Worm (Caenorhabditis elegans) whole organism, L1 larva: ENCODE results near the gene ZK673.5.

ENCODE experiments used
- C04F5.9 ChIP-seq: sonication (generic microtip); optimal IDR thresholded peaks from 2 replicates; lab custom pipeline; 2016; ENCODE audit warnings: missing genetic modification characterization, missing compliant biosample characterization
- C16A3.4 ChIP-seq: fragments of 150-350 bp; optimal IDR thresholded peaks from 2 replicates; lab custom pipeline; 2014; ENCODE audit warnings: missing biosample characterization, missing genetic modification characterization
- F16B12.6 ChIP-seq: fragments of 150-350 bp; optimal IDR thresholded peaks from 2 replicates; lab custom pipeline; 2014; ENCODE audit warnings: missing biosample characterization, missing genetic modification characterization
- Y116A8C.19 ChIP-seq: sonication (generic microtip); optimal IDR thresholded peaks from 2 replicates; lab custom pipeline; 2016; ENCODE audit warnings: missing compliant biosample characterization, missing genetic modification characterization, borderline replicate concordance
- aly-2 ChIP-seq: fragments of 150-350 bp; optimal IDR thresholded peaks from 2 replicates; lab custom pipeline; 2014; ENCODE audit warnings: missing biosample characterization, missing genetic modification characterization
- ama-1 ChIP-seq: fragments of 150-350 bp; optimal IDR thresholded peaks from 2 replicates; lab custom pipeline; 2014
- ceh-63 ChIP-seq: fragments of 200-800 bp; sonication (Bioruptor generic); optimal IDR thresholded peaks from 2 replicates; lab custom pipeline; 2018; ENCODE audit warnings: mild to moderate bottlenecking, missing genetic modification characterization, missing compliant biosample characterization
- ceh-82 ChIP-seq, 3 experiments: fragments of 150-350 bp in 1 of 3; sonication (generic microtip) in 2 of 3; optimal IDR thresholded peaks; 2 replicates each; lab custom pipeline; 2014 to 2017; ENCODE audit warnings: missing biosample characterization in 3 of 3, missing genetic modification characterization in 3 of 3
- ceh-88 ChIP-seq: fragments of 200-800 bp; sonication (Bioruptor generic); IDR thresholded peaks from 2 replicates; pipeline ENCODE4 v1.3.6; 2022; ENCODE audit warnings: missing genetic modification characterization, missing compliant biosample characterization
- ceh-90 ChIP-seq: sonication (generic microtip); optimal IDR thresholded peaks from 2 replicates; lab custom pipeline; 2016; ENCODE audit warnings: missing genetic modification characterization, missing compliant biosample characterization
- efl-1 ChIP-seq, 4 experiments: fragments of 150-350 bp; optimal IDR thresholded peaks in 3 of 4; peaks in 1 of 4; 1 replicate in 1 of 4; 2 replicates in 3 of 4; lab custom pipeline; 2014; ENCODE audit warnings: missing biosample characterization in 2 of 4, missing genetic modification characterization in 2 of 4, missing genetic modification reagents in 2 of 4
- efl-3 ChIP-seq: fragments of 200-800 bp; sonication (Bioruptor generic); optimal IDR thresholded peaks from 2 replicates; lab custom pipeline; 2018; ENCODE audit warnings: mild to moderate bottlenecking, missing genetic modification characterization, missing compliant biosample characterization
- egl-13 ChIP-seq: sonication (generic microtip); optimal IDR thresholded peaks from 2 replicates; lab custom pipeline; 2016; ENCODE audit warnings: missing genotype, missing genetic modification reagents, missing genetic modification characterization, missing compliant biosample characterization
- elt-2 ChIP-seq: sonication (generic microtip); optimal IDR thresholded peaks from 2 replicates; lab custom pipeline; 2016; ENCODE audit warnings: missing genetic modification characterization, mild to moderate bottlenecking, inconsistent platforms, missing compliant biosample characterization, missing genetic modification reagents
- ets-5 ChIP-seq: fragments of 200-800 bp; sonication (Bioruptor generic); IDR thresholded peaks from 2 replicates; pipeline ENCODE4 v1.3.6; 2022; ENCODE audit warnings: missing genetic modification characterization, missing compliant biosample characterization
- fkh-10 ChIP-seq: sonication (generic microtip); optimal IDR thresholded peaks from 2 replicates; lab custom pipeline; 2017; ENCODE audit warnings: missing biosample characterization, missing genetic modification reagents, missing genetic modification characterization
- fos-1 ChIP-seq: fragments of 150-350 bp; optimal IDR thresholded peaks from 2 replicates; lab custom pipeline; 2014; ENCODE audit warnings: missing biosample characterization, missing genetic modification characterization
- grh-1 ChIP-seq: fragments of 200-800 bp; sonication (Bioruptor generic); IDR thresholded peaks from 2 replicates; pipeline ENCODE4 v1.3.6; 2022; ENCODE audit warnings: missing genetic modification reagents, missing genetic modification characterization, missing compliant biosample characterization
- hlh-17 ChIP-seq: fragments of 200-800 bp; sonication (Bioruptor generic); optimal IDR thresholded peaks from 2 replicates; lab custom pipeline; 2018; ENCODE audit warnings: missing genetic modification characterization, mild to moderate bottlenecking, missing compliant biosample characterization, moderate library complexity, borderline replicate concordance
- isw-1 ChIP-seq: fragments of 200-800 bp; sonication (Bioruptor generic); IDR thresholded peaks from 2 replicates; pipeline ENCODE4 v1.3.6; 2022; ENCODE audit warnings: missing genetic modification characterization, missing compliant biosample characterization
- jun-1 ChIP-seq: fragments of 150-350 bp; optimal IDR thresholded peaks from 2 replicates; lab custom pipeline; 2014; ENCODE audit warnings: missing biosample characterization, missing genetic modification reagents, missing genetic modification characterization
- lin-13 ChIP-seq: fragments of 150-350 bp; optimal IDR thresholded peaks from 2 replicates; lab custom pipeline; 2014; ENCODE audit warnings: missing biosample characterization, missing genetic modification reagents, missing genetic modification characterization
- lin-14 ChIP-seq: fragments of 200-800 bp; sonication (Bioruptor generic); optimal IDR thresholded peaks from 2 replicates; lab custom pipeline; 2018; ENCODE audit warnings: mild to moderate bottlenecking, missing genetic modification characterization, moderate library complexity, missing compliant biosample characterization
- lin-15B ChIP-seq: fragments of 150-350 bp; sonication (generic microtip); optimal IDR thresholded peaks from 3 replicates; lab custom pipeline; 2014; ENCODE audit warnings: missing biosample characterization, missing genetic modification characterization
- lin-35 ChIP-seq, 2 experiments: fragments of 150-350 bp; optimal IDR thresholded peaks; 2 replicates each; lab custom pipeline; 2014; ENCODE audit warnings: missing biosample characterization in 2 of 2, missing genetic modification characterization in 2 of 2, missing genetic modification reagents in 2 of 2
- lin-39 ChIP-seq: fragments of 150-350 bp; optimal IDR thresholded peaks from 2 replicates; lab custom pipeline; 2014; ENCODE audit warnings: missing biosample characterization, missing genetic modification reagents, missing genetic modification characterization
- mab-9 ChIP-seq: fragments of 200-800 bp; sonication (Bioruptor generic); IDR thresholded peaks from 2 replicates; pipeline ENCODE4 v1.3.6; 2022; ENCODE audit warnings: missing genetic modification reagents, missing genetic modification characterization, missing compliant biosample characterization
- mef-2 ChIP-seq: fragments of 150-350 bp; optimal IDR thresholded peaks from 2 replicates; lab custom pipeline; 2014; ENCODE audit warnings: missing biosample characterization, missing genetic modification characterization
- mep-1 ChIP-seq: fragments of 150-350 bp; optimal IDR thresholded peaks from 2 replicates; lab custom pipeline; 2014; ENCODE audit warnings: missing biosample characterization, missing genetic modification characterization
- nhr-11 ChIP-seq: fragments of 150-350 bp; optimal IDR thresholded peaks from 2 replicates; lab custom pipeline; 2014; ENCODE audit warnings: missing biosample characterization, missing genetic modification characterization
- nhr-19 ChIP-seq: fragments of 200-800 bp; sonication (Bioruptor generic); conservative IDR thresholded peaks from 2 replicates; pipeline ENCODE4 v1.3.6; 2022; ENCODE audit warnings: missing genetic modification characterization, missing compliant biosample characterization
- nhr-20 ChIP-seq: sonication (generic microtip); optimal IDR thresholded peaks from 2 replicates; lab custom pipeline; 2016; ENCODE audit warnings: mild to moderate bottlenecking, missing genetic modification characterization, missing compliant biosample characterization
- nhr-237 ChIP-seq: fragments of 150-350 bp; optimal IDR thresholded peaks from 2 replicates; lab custom pipeline; 2014; ENCODE audit warnings: missing biosample characterization, missing genetic modification characterization
- nhr-28 ChIP-seq: fragments of 150-350 bp; optimal IDR thresholded peaks from 2 replicates; lab custom pipeline; 2014; ENCODE audit warnings: missing biosample characterization, missing genetic modification characterization
- nhr-71 ChIP-seq: sonication (generic microtip); optimal IDR thresholded peaks from 2 replicates; lab custom pipeline; 2016; ENCODE audit warnings: mild to moderate bottlenecking, missing genetic modification characterization, moderate library complexity, missing compliant biosample characterization
- nhr-76 ChIP-seq: sonication (generic microtip); optimal IDR thresholded peaks from 2 replicates; lab custom pipeline; 2017; ENCODE audit warnings: missing biosample characterization, missing genetic modification characterization
- nhr-77 ChIP-seq: fragments of 150-350 bp; optimal IDR thresholded peaks from 2 replicates; lab custom pipeline; 2014; ENCODE audit warnings: missing biosample characterization, missing genetic modification characterization
- pqm-1 ChIP-seq: sonication (generic microtip); optimal IDR thresholded peaks from 3 replicates; lab custom pipeline; 2017; ENCODE audit warnings: missing biosample characterization, missing genetic modification characterization
- rnt-1 ChIP-seq: sonication (generic microtip); optimal IDR thresholded peaks from 2 replicates; lab custom pipeline; 2016; ENCODE audit warnings: mild to moderate bottlenecking, missing genetic modification characterization, moderate library complexity, missing compliant biosample characterization
- skn-1 ChIP-seq: fragments of 150-350 bp; optimal IDR thresholded peaks from 2 replicates; lab custom pipeline; 2014; ENCODE audit warnings: missing biosample characterization, missing genetic modification characterization
- snpc-4 ChIP-seq: fragments of 150-350 bp; optimal IDR thresholded peaks from 2 replicates; lab custom pipeline; 2014; ENCODE audit warnings: missing biosample characterization, missing genetic modification characterization
- sox-4 ChIP-seq: sonication (generic microtip); optimal IDR thresholded peaks from 2 replicates; lab custom pipeline; 2016; ENCODE audit warnings: missing genetic modification characterization, missing compliant biosample characterization
- sptf-1 ChIP-seq: fragments of 150-350 bp; optimal IDR thresholded peaks from 2 replicates; lab custom pipeline; 2014; ENCODE audit warnings: missing biosample characterization, missing genetic modification characterization
- tbx-2 ChIP-seq: sonication (generic microtip); optimal IDR thresholded peaks from 2 replicates; lab custom pipeline; 2016; ENCODE audit warnings: missing genetic modification characterization, missing compliant biosample characterization
- tlp-1 ChIP-seq: fragments of 150-350 bp; optimal IDR thresholded peaks from 2 replicates; lab custom pipeline; 2014; ENCODE audit warnings: missing biosample characterization, missing genetic modification characterization
- unc-30 ChIP-seq: sonication (generic microtip); optimal IDR thresholded peaks from 2 replicates; lab custom pipeline; 2017; ENCODE audit warnings: missing biosample characterization, missing genetic modification characterization
- unc-86 ChIP-seq: sonication (generic microtip); optimal IDR thresholded peaks from 2 replicates; lab custom pipeline; 2016; ENCODE audit warnings: missing genetic modification characterization, missing compliant biosample characterization
- unc-98 ChIP-seq: fragments of 200-800 bp; sonication (Bioruptor generic); IDR thresholded peaks from 2 replicates; pipeline ENCODE4 v1.3.6; 2022; ENCODE audit warnings: missing genetic modification characterization, missing compliant biosample characterization
- vab-15 ChIP-seq: sonication (generic microtip); optimal IDR thresholded peaks from 2 replicates; lab custom pipeline; 2017; ENCODE audit warnings: missing genotype, mild to moderate bottlenecking, missing genetic modification characterization, missing compliant biosample characterization
- xbp-1 ChIP-seq: sonication (generic microtip); optimal IDR thresholded peaks from 2 replicates; lab custom pipeline; 2016; ENCODE audit warnings: missing genetic modification characterization, missing compliant biosample characterization

The ZK673.5 gene

ce11 chrII:10501578-10501977 is 40.3 kb downstream of the ZK673.5 start (continued):
- TF ChIP-seq hlh-17 (GFP tag; lab: Kevin White, UChicago) (no peak), ceh-88 (no peak), xbp-1 (tag; lab: Kevin White, UChicago) (peak; percentile 4), unc-98 (GFP tag; lab: Robert Waterston, UW) (no peak), egl-13 (no peak), nhr-71 (peak; percentile 58), ceh-90 (tag; lab: Kevin White, UChicago) (no peak), nhr-237 (no peak), lin-13 (GFP tag; lab: Kevin White, UChicago) (no peak), lin-14 (GFP tag; lab: Kevin White, UChicago) (peak; percentile 92), lin-39 (tag; lab: Kevin White, UChicago) (no peak), nhr-76 (tag; lab: Kevin White, UChicago) (no peak), F16B12.6 (no peak), jun-1 (no peak), nhr-28 (tag; lab: Kevin White, UChicago) (no peak), tbx-2 (tag; lab: Kevin White, UChicago) (no peak), rnt-1 (tag; lab: Kevin White, UChicago) (peak; percentile 71), mep-1 (tag; lab: Kevin White, UChicago) (peak; percentile 62), lin-15B (no peak), nhr-20 (tag; lab: Kevin White, UChicago) (peak; percentile 61), ama-1 (lab: Kevin White, UChicago) (no peak), fos-1 (tag; lab: Kevin White, UChicago) (no peak), fkh-10 (GFP tag; lab: Kevin White, UChicago) (no peak), elt-2 (tag; lab: Kevin White, UChicago) (no peak), skn-1 (peak; percentile 8), efl-1 (optimal IDR thresholded peaks at IDR 0.05; lab: Kevin White, UChicago) (peak; percentile 19 to 24), efl-1 (GFP tag; optimal IDR thresholded peaks at IDR 0.05 in 1 of 2; lab: Kevin White, UChicago) (no peak), snpc-4 (no peak), C16A3.4 (tag; lab: Kevin White, UChicago) (no peak), sox-4 (tag; lab: Kevin White, UChicago) (no peak), tlp-1 (tag; lab: Kevin White, UChicago) (no peak), grh-1 (GFP tag; lab: Robert Waterston, UW) (no peak), nhr-77 (tag; lab: Kevin White, UChicago) (peak; percentile 11), mef-2 (tag; lab: Kevin White, UChicago) (no peak), unc-30 (no peak), mab-9 (GFP tag; lab: Robert Waterston, UW) (no peak)
- TF ChIP-seq, all 84 proteins: peak for 20

ce11 chrII:10502491-10503063 is 41.3 kb downstream of the ZK673.5 start, which contains the start of gene myrf-1:
TSS of gene myrf-1 (minus strand) at chrII:10502541.
- TF ChIP-seq hlh-17 (GFP tag; lab: Kevin White, UChicago) (no peak), skn-1 (peak; percentile 77), ceh-63 (GFP tag; lab: Kevin White, UChicago) (no peak), mab-9 (GFP tag; lab: Robert Waterston, UW) (peak; percentile 53; the same call in 1 of the 2 replicates), ceh-82 (tag; optimal IDR thresholded peaks at IDR 0.05; lab: Kevin White, UChicago) (peak; percentile 49 to 91 (median 53)), egl-13 (peak; percentile 84), jun-1 (peak; percentile 92), grh-1 (GFP tag; lab: Robert Waterston, UW) (peak; percentile 64), unc-86 (tag; lab: Kevin White, UChicago) (peak; percentile 73), tbx-2 (tag; lab: Kevin White, UChicago) (peak; percentile 85), sptf-1 (no peak), fos-1 (tag; lab: Kevin White, UChicago) (peak; percentile 30), C04F5.9 (tag; lab: Kevin White, UChicago) (no peak), Y116A8C.19 (tag; lab: Kevin White, UChicago) (no peak), sox-4 (tag; lab: Kevin White, UChicago) (peak; percentile 54), lin-39 (tag; lab: Kevin White, UChicago) (no peak), nhr-237 (peak; percentile 51), nhr-11 (tag; lab: Kevin White, UChicago) (peak; percentile 84), isw-1 (GFP tag; lab: Robert Waterston, UW) (peak; percentile 66), efl-1 (optimal IDR thresholded peaks at IDR 0.05; lab: Kevin White, UChicago) (peak; percentile 72 to 79), efl-1 (GFP tag; optimal IDR thresholded peaks at IDR 0.05 in 1 of 2; lab: Kevin White, UChicago) (peak; percentile 55 to 91), lin-14 (GFP tag; lab: Kevin White, UChicago) (peak; percentile 97), lin-35 (GFP tag; optimal IDR thresholded peaks at IDR 0.05; lab: Kevin White, UChicago) (peak; percentile 53 to 59), efl-3 (GFP tag; lab: Kevin White, UChicago) (peak; percentile 22), lin-13 (GFP tag; lab: Kevin White, UChicago) (peak; percentile 52), vab-15 (tag; lab: Kevin White, UChicago) (no peak), pqm-1 (tag; lab: Kevin White, UChicago) (no peak), ama-1 (lab: Kevin White, UChicago) (no peak), nhr-19 (GFP tag; lab: Robert Waterston, UW) (peak; percentile 80), ets-5 (GFP tag; lab: Robert Waterston, UW) (no peak), snpc-4 (peak; percentile 48), aly-2 (no peak)
